Worm (Caenorhabditis elegans): ENCODE results near the gene T01D1.4.

ce11 chrII:160561-161123 lies 18.3 kb downstream of the T01D1.4 start:
- TF ChIP-seq pqm-1 (tag; optimal IDR thresholded peaks at IDR 0.05): no peak
- TF ChIP-seq fkh-10 (GFP tag; optimal IDR thresholded peaks at IDR 0.05): no peak
- TF ChIP-seq dmd-9 (GFP tag; IDR thresholded peaks at IDR 0.05): no peak
- TF ChIP-seq php-3 (GFP tag; IDR thresholded peaks at IDR 0.05): no peak
